Fruit fly (Drosophila melanogaster): ENCODE data around the gene CG42359.

CG42359 gene

dm6 chr3R:19156670-19157402, 5.3 kb downstream of the CG42359 start, which contains the start of gene nanos (continued):
- peak; percentile 56 for TF ChIP-seq Lhr (GFP tag; optimal IDR thresholded peaks at IDR 0.05)
- TF ChIP-seq crp (GFP tag; optimal IDR thresholded peaks at IDR 0.05) = peak; percentile 79 to 99
- TF ChIP-seq Myb (GFP tag; optimal IDR thresholded peaks at IDR 0.05) = peak; percentile 86
- no peak for TF ChIP-seq pros (GFP tag; optimal IDR thresholded peaks at IDR 0.05)
- peak; percentile 99 for TF ChIP-seq knrl (GFP tag; IDR thresholded peaks at IDR 0.05; ENCODE audit: partially characterized antibody)
- peak; percentile 56 for TF ChIP-seq Nf-YC (tag; optimal IDR thresholded peaks at IDR 0.05)
- TF ChIP-seq CG11456 (GFP tag; IDR thresholded peaks at IDR 0.05) = peak; percentile 89
- TF ChIP-seq sug (tag; optimal IDR thresholded peaks at IDR 0.05) = peak; percentile 97
- no peak for TF ChIP-seq B-H1 (GFP tag; IDR thresholded peaks at IDR 0.05)
- peak; percentile 11 for TF ChIP-seq CG1792 (GFP tag; optimal IDR thresholded peaks at IDR 0.05)
- TF ChIP-seq CG2889 (GFP tag; IDR thresholded peaks at IDR 0.05) = 0 out of 3 replicates have a peak, but pooled peaks have one; percentile 29
- TF ChIP-seq scrt (GFP tag; optimal IDR thresholded peaks at IDR 0.05) = no peak
- TF ChIP-seq seq (GFP tag; IDR thresholded peaks at IDR 0.05) = no peak
- TF ChIP-seq CG9727 (GFP tag; optimal IDR thresholded peaks at IDR 0.05) = peak; percentile 52
- peak; percentile 46; the same call in 1 of the 2 replicates for TF ChIP-seq Xrp1 (GFP tag; IDR thresholded peaks at IDR 0.05)
- peak; percentile 97 for TF ChIP-seq chinmo (GFP tag; IDR thresholded peaks at IDR 0.05; ENCODE audit: partially characterized antibody)
- peak; percentile 71 for TF ChIP-seq Xbp1 (GFP tag; optimal IDR thresholded peaks at IDR 0.05)
- peak; percentile 59 for TF ChIP-seq pum (GFP tag; optimal IDR thresholded peaks at IDR 0.05)
- peak; percentile 42; the same call in 1 of the 2 replicates for TF ChIP-seq CG1024 (GFP tag; IDR thresholded peaks at IDR 0.05)
- TF ChIP-seq sd (tag; optimal IDR thresholded peaks at IDR 0.05) = peak; percentile 43
- TF ChIP-seq lilli (GFP tag; optimal IDR thresholded peaks at IDR 0.05) = peak; percentile 83
- TF ChIP-seq Drgx (GFP tag; IDR thresholded peaks at IDR 0.05) = peak; percentile 29; the same call in 1 of the 2 replicates
- TF ChIP-seq HLH54F (GFP tag; optimal IDR thresholded peaks at IDR 0.05) = peak; percentile 75
- peak; percentile 47 for TF ChIP-seq CG18619 (GFP tag; optimal IDR thresholded peaks at IDR 0.05)
- TF ChIP-seq CG15011 (GFP tag; optimal IDR thresholded peaks at IDR 0.05) = no peak
- no peak for TF ChIP-seq CG31365 (tag; optimal IDR thresholded peaks at IDR 0.05)
- no peak for TF ChIP-seq pan (optimal IDR thresholded peaks at IDR 0.05)
- no peak for TF ChIP-seq pan (GFP tag; optimal IDR thresholded peaks at IDR 0.05 in 1 of 2, IDR thresholded peaks at IDR 0.05 in 1 of 2)
- peak; percentile 99 for TF ChIP-seq Dp (GFP tag; optimal IDR thresholded peaks at IDR 0.05)
- TF ChIP-seq CG4282 (GFP tag; optimal IDR thresholded peaks at IDR 0.05) = peak; percentile 29
- TF ChIP-seq CG3847 (GFP tag; IDR thresholded peaks at IDR 0.05) = peak; percentile 92
- peak; percentile 9 for TF ChIP-seq fd96Cb (tag; optimal IDR thresholded peaks at IDR 0.05)
- peak; percentile 21 for TF ChIP-seq en (GFP tag; optimal IDR thresholded peaks at IDR 0.05)
- no peak for TF ChIP-seq fd3F (GFP tag; optimal IDR thresholded peaks at IDR 0.05)
- TF ChIP-seq crol (GFP tag; IDR thresholded peaks at IDR 0.05) = no peak
- peak; percentile 78 for TF ChIP-seq CG32532 (GFP tag; IDR thresholded peaks at IDR 0.05)
- TF ChIP-seq CG43689 (GFP tag; IDR thresholded peaks at IDR 0.05) = no peak
- 0 out of 2 replicates have a peak, but pooled peaks have one; percentile 27 for TF ChIP-seq wdn (GFP tag; IDR thresholded peaks at IDR 0.05)
- peak; percentile 67 for TF ChIP-seq lmd (GFP tag; IDR thresholded peaks at IDR 0.05)
- no peak for TF ChIP-seq grn (GFP tag; optimal IDR thresholded peaks at IDR 0.05)
- peak; percentile 94 for TF ChIP-seq CG15514 (GFP tag; optimal IDR thresholded peaks at IDR 0.05)
- TF ChIP-seq CG1603 (tag; optimal IDR thresholded peaks at IDR 0.05) = peak; percentile 83
- TF ChIP-seq CG10565 (GFP tag; optimal IDR thresholded peaks at IDR 0.05) = no peak
- TF ChIP-seq dm (GFP tag; optimal IDR thresholded peaks at IDR 0.05) = peak; percentile 88
- no peak for TF ChIP-seq onecut (GFP tag; IDR thresholded peaks at IDR 0.05)
- peak; percentile 16 for TF ChIP-seq CG9437 (GFP tag; optimal IDR thresholded peaks at IDR 0.05)
- TF ChIP-seq org-1 (GFP tag; optimal IDR thresholded peaks at IDR 0.05) = no peak
- TF ChIP-seq lola (GFP tag; optimal IDR thresholded peaks at IDR 0.05) = peak in 1 of 3 experiments; percentile 29
- peak; percentile 44; the same call in 1 of the 2 replicates for TF ChIP-seq Ada2b (GFP tag; IDR thresholded peaks at IDR 0.05)
